Fruit fly (Drosophila melanogaster): ENCODE data around the gene CG15317.

DNA sequence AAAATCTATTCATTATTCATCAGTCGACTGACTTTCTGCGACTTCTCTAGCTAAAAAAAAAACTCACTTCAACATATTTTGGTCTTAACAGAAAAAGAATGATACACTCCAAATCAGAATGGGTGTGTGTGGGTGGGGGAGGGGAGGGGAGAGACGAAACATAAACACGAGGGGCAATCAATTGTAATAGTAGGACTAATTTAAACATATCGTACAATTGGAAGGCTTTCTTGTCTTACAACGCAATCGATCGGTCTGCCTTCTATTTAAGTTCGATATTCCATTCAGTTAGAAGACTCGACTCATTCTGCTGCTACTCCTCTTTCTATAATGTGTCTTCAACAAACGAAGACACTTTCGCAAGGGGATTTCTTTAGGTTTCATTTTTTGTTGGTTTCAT lies 5.2 kb downstream of the CG15317 start:
- TF ChIP-seq psq (optimal IDR thresholded peaks at IDR 0.05) (no peak), pan (optimal IDR thresholded peaks at IDR 0.05) (no peak), usp (GFP tag; optimal IDR thresholded peaks at IDR 0.05) (no peak), CG8478 (optimal IDR thresholded peaks at IDR 0.05) (no peak), Dll (optimal IDR thresholded peaks at IDR 0.05) (no peak), EcR (GFP tag; optimal IDR thresholded peaks at IDR 0.05) (no peak)
